Worm (Caenorhabditis elegans) whole organism, mixed stage, embryonic: Measurements from ENCODE around the gene ipla-6.

Experiments used
- M03D4.4 ChIP-seq: sonication (generic microtip); optimal IDR thresholded peaks from 2 replicates; lab custom pipeline; 2017; ENCODE audit warnings: mild to moderate bottlenecking, missing genetic modification characterization, missing compliant biosample characterization
- bed-3 ChIP-seq: fragments of 200-800 bp; sonication (Bioruptor generic); optimal IDR thresholded peaks from 3 replicates; lab custom pipeline; 2018; ENCODE audit warnings: mild to moderate bottlenecking, missing genetic modification characterization, moderate library complexity, missing compliant biosample characterization
- blmp-1 ChIP-seq: fragments of 150-350 bp; optimal IDR thresholded peaks from 2 replicates; lab custom pipeline; 2014; ENCODE audit warnings: missing biosample characterization, missing genetic modification characterization
- ceh-39 ChIP-seq: fragments of 150-350 bp; optimal IDR thresholded peaks from 2 replicates; lab custom pipeline; 2014; ENCODE audit warnings: missing biosample characterization, missing genetic modification characterization
- ceh-43 ChIP-seq: fragments of 200-800 bp; sonication (Bioruptor generic); optimal IDR thresholded peaks from 2 replicates; lab custom pipeline; 2018; ENCODE audit warnings: mild to moderate bottlenecking, missing genetic modification characterization, moderate library complexity, missing compliant biosample characterization
- ceh-83 ChIP-seq: fragments of 200-800 bp; sonication (Bioruptor generic); optimal IDR thresholded peaks from 2 replicates; lab custom pipeline; 2018; ENCODE audit warnings: mild to moderate bottlenecking, missing genetic modification characterization, missing compliant biosample characterization
- ces-1 ChIP-seq: fragments of 150-350 bp; optimal IDR thresholded peaks from 2 replicates; lab custom pipeline; 2014; ENCODE audit warnings: missing biosample characterization, missing genetic modification reagents, missing genetic modification characterization
- cnd-1 ChIP-seq: fragments of 200-800 bp; sonication (Bioruptor generic); optimal IDR thresholded peaks from 2 replicates; lab custom pipeline; 2018; ENCODE audit warnings: mild to moderate bottlenecking, missing genetic modification characterization, missing compliant biosample characterization
- drap-1 ChIP-seq: fragments of 200-800 bp; sonication (Bioruptor generic); optimal IDR thresholded peaks from 3 replicates; lab custom pipeline; 2018; ENCODE audit warnings: mild to moderate bottlenecking, missing genetic modification characterization, missing compliant biosample characterization
- elt-1 ChIP-seq: sonication (generic microtip); optimal IDR thresholded peaks from 2 replicates; lab custom pipeline; 2017; ENCODE audit warnings: missing genetic modification characterization, mild to moderate bottlenecking, missing compliant biosample characterization, antibody characterized with exemption, moderate library complexity, borderline replicate concordance; ENCODE audit not compliant: insufficient read depth
- elt-3 ChIP-seq: fragments of 150-350 bp; optimal IDR thresholded peaks from 2 replicates; lab custom pipeline; 2014; ENCODE audit warnings: missing biosample characterization, missing genetic modification characterization
- flh-1 ChIP-seq: fragments of 200-800 bp; sonication (Bioruptor generic); optimal IDR thresholded peaks from 2 replicates; lab custom pipeline; 2018; ENCODE audit warnings: mild to moderate bottlenecking, missing genetic modification characterization, moderate library complexity, missing compliant biosample characterization
- ham-2 ChIP-seq: fragments of 200-800 bp; sonication (Bioruptor generic); optimal IDR thresholded peaks from 2 replicates; lab custom pipeline; 2018; ENCODE audit warnings: mild to moderate bottlenecking, missing genetic modification characterization, missing compliant biosample characterization
- hlh-1 ChIP-seq: fragments of 150-350 bp; optimal IDR thresholded peaks from 2 replicates; lab custom pipeline; 2014; ENCODE audit warnings: missing biosample characterization, missing genetic modification reagents, missing genetic modification characterization
- lin-13 ChIP-seq: fragments of 150-350 bp; optimal IDR thresholded peaks from 2 replicates; lab custom pipeline; 2014; ENCODE audit warnings: missing biosample characterization, missing genetic modification characterization
- lin-32 ChIP-seq: fragments of 200-800 bp; sonication (Bioruptor generic); optimal IDR thresholded peaks from 2 replicates; lab custom pipeline; 2018; ENCODE audit warnings: mild to moderate bottlenecking, missing genetic modification characterization, missing compliant biosample characterization
- lsy-2 ChIP-seq: fragments of 150-350 bp; optimal IDR thresholded peaks from 2 replicates; lab custom pipeline; 2014; ENCODE audit warnings: missing biosample characterization, missing genetic modification characterization
- mab-5 ChIP-seq: fragments of 150-350 bp; optimal IDR thresholded peaks from 2 replicates; lab custom pipeline; 2014; ENCODE audit warnings: missing biosample characterization, missing genetic modification characterization
- mep-1 ChIP-seq: fragments of 150-350 bp; optimal IDR thresholded peaks from 2 replicates; lab custom pipeline; 2017; ENCODE audit warnings: missing biosample characterization, missing genetic modification reagents, missing genetic modification characterization, inconsistent platforms
- mls-2 ChIP-seq: sonication (generic microtip); optimal IDR thresholded peaks from 2 replicates; lab custom pipeline; 2016; ENCODE audit warnings: mild to moderate bottlenecking, missing genetic modification characterization, moderate library complexity, missing compliant biosample characterization
- nhr-12 ChIP-seq: fragments of 150-350 bp; optimal IDR thresholded peaks from 2 replicates; lab custom pipeline; 2014; ENCODE audit warnings: missing biosample characterization, missing genetic modification characterization
- nhr-2 ChIP-seq: fragments of 150-350 bp; optimal IDR thresholded peaks from 2 replicates; lab custom pipeline; 2014; ENCODE audit warnings: missing biosample characterization, missing genetic modification characterization
- nhr-237 ChIP-seq: fragments of 150-350 bp; optimal IDR thresholded peaks from 2 replicates; lab custom pipeline; 2014; ENCODE audit warnings: missing biosample characterization, missing genetic modification characterization
- nhr-28 ChIP-seq: fragments of 150-350 bp; optimal IDR thresholded peaks from 2 replicates; lab custom pipeline; 2014; ENCODE audit warnings: missing biosample characterization, missing genetic modification characterization
- nhr-76 ChIP-seq: sonication (generic microtip); optimal IDR thresholded peaks from 2 replicates; lab custom pipeline; 2017; ENCODE audit warnings: missing biosample characterization, missing genetic modification characterization
- pha-4 ChIP-seq: fragments of 150-350 bp; optimal IDR thresholded peaks from 2 replicates; lab custom pipeline; 2018; ENCODE audit warnings: missing biosample characterization, missing genetic modification reagents, missing genetic modification characterization
- sem-2 ChIP-seq: fragments of 200-800 bp; sonication (Bioruptor generic); optimal IDR thresholded peaks from 2 replicates; lab custom pipeline; 2018; ENCODE audit warnings: mild to moderate bottlenecking, missing genetic modification characterization, missing compliant biosample characterization
- snpc-4 ChIP-seq: fragments of 150-350 bp; optimal IDR thresholded peaks from 2 replicates; lab custom pipeline; 2014; ENCODE audit warnings: missing biosample characterization, missing genetic modification characterization
- sptf-1 ChIP-seq: sonication (generic microtip); optimal IDR thresholded peaks from 2 replicates; lab custom pipeline; 2017; ENCODE audit warnings: mild to moderate bottlenecking, missing genetic modification characterization, moderate library complexity, missing compliant biosample characterization
- tbx-8 ChIP-seq: fragments of 200-800 bp; sonication (Bioruptor generic); optimal IDR thresholded peaks from 2 replicates; lab custom pipeline; 2018; ENCODE audit warnings: mild to moderate bottlenecking, missing genetic modification characterization, moderate library complexity, missing compliant biosample characterization
- unc-120 ChIP-seq: sonication (generic microtip); optimal IDR thresholded peaks from 2 replicates; lab custom pipeline; 2017; ENCODE audit warnings: missing genetic modification characterization, missing compliant biosample characterization; ENCODE audit not compliant: poor library complexity, severe bottlenecking
- unc-39 ChIP-seq: fragments of 150-350 bp; optimal IDR thresholded peaks from 2 replicates; lab custom pipeline; 2014; ENCODE audit warnings: missing biosample characterization, missing genetic modification characterization
- unc-62 ChIP-seq: fragments of 150-350 bp; optimal IDR thresholded peaks from 2 replicates; lab custom pipeline; 2014; ENCODE audit warnings: missing biosample characterization, missing genetic modification reagents, missing genetic modification characterization
- zip-8 ChIP-seq: fragments of 150-350 bp; optimal IDR thresholded peaks from 2 replicates; lab custom pipeline; 2014; ENCODE audit warnings: missing biosample characterization, missing genetic modification characterization
- ztf-11 ChIP-seq: fragments of 150-350 bp; optimal IDR thresholded peaks from 2 replicates; lab custom pipeline; 2014; ENCODE audit warnings: missing biosample characterization, missing genetic modification characterization

ipla-6 gene

DNA sequence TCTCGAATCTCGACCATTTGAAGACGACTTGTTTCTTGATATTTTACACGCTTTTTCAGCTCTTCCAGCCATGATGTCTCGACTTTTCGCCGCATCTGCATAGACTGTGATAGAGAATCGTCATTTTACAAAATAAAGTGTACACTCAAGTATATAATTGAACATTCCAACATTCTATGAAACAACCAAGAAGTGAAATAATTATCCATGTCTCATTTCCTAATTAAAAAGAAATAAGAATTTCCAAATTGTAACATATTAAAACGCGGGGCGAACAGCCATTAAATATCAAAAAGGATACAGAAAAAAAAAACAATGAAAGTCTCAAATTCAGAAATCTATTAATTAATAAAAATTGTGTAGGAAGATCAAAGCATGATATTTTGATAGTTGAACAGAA lies 35.5 kb downstream of the ipla-6 start, which contains the start of gene smg-3:
TSS of gene smg-3 (minus strand) at position 101 of the 400 bp plus-strand sequence.
- TF ChIP-seq snpc-4 (tag; lab: Kevin White, UChicago) (no peak), mep-1 (tag; lab: Kevin White, UChicago) (no peak), nhr-28 (tag; lab: Kevin White, UChicago) (no peak), M03D4.4 (tag; lab: Kevin White, UChicago) (no peak)

- TF ChIP-seq ztf-11 (no peak), nhr-2 (no peak)
Measured at ce11 chrIV:6373721-6374120, 36.3 kb downstream of the ipla-6 start.

DNA sequence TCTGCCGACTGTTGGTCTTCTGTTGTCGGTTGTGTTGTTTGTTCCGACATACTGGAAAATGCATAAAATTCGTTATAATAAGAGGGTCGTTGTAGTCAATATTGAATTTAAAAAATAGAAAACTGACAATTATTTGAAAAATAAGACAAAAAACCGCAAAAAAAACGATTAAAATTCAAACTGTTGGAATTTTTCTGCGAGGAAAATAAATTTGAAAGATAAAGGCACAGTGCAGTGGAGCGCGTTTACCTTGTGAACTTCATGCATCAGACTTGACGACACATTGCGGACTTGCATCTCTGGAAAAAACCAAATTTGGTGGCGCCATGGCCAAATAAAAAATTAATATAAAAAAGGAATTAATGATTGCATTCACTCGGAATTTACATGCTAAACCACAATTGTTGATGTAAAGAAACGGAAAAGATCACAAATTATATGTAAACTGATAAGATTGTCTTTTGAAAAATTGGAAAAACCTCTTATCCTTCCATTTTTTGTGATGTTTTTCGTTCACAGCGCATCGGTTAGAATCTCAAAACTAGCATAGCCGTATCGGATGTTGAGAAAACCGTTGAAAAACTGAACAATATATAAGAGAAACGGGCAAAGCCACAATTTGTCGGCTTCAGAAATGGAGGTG lies 39.1 kb downstream of the ipla-6 start, which contains the start of the genes hrpf-2 and bli-6:
TSS of gene hrpf-2 (minus strand) at position 51 of the 643 bp plus-strand sequence.
TSS of gene bli-6 (plus strand) at position 593 of the 643 bp plus-strand sequence.
- no peak for TF ChIP-seq ztf-11
- no peak for TF ChIP-seq cnd-1
- TF ChIP-seq drap-1 (GFP tag; lab: Kevin White, UChicago) = no peak
- peak; percentile 85 for TF ChIP-seq unc-120 (tag; lab: Kevin White, UChicago)
- no peak for TF ChIP-seq lin-32 (GFP tag; lab: Kevin White, UChicago)
- TF ChIP-seq lin-13 (tag; lab: Kevin White, UChicago) = no peak
- TF ChIP-seq mab-5 (tag; lab: Kevin White, UChicago) = no peak
- no peak for TF ChIP-seq zip-8 (tag; lab: Kevin White, UChicago)
- TF ChIP-seq M03D4.4 (tag; lab: Kevin White, UChicago) = no peak
- TF ChIP-seq unc-39 (tag; lab: Kevin White, UChicago) = no peak
- no peak for TF ChIP-seq sem-2 (GFP tag; lab: Kevin White, UChicago)
- TF ChIP-seq mep-1 (tag; lab: Kevin White, UChicago) = peak; percentile 76
- no peak for TF ChIP-seq tbx-8 (GFP tag; lab: Kevin White, UChicago)
- TF ChIP-seq nhr-2 = no peak
- TF ChIP-seq bed-3 (GFP tag; lab: Kevin White, UChicago) = no peak
- no peak for TF ChIP-seq flh-1 (GFP tag; lab: Kevin White, UChicago)
- TF ChIP-seq ceh-39 (tag; lab: Kevin White, UChicago) = peak; percentile 4
- no peak for TF ChIP-seq snpc-4 (tag; lab: Kevin White, UChicago)
- TF ChIP-seq ces-1 (GFP tag; lab: Kevin White, UChicago) = peak; percentile 70
- TF ChIP-seq elt-1 (tag; lab: Kevin White, UChicago) = no peak
- TF ChIP-seq nhr-237 (tag; lab: Kevin White, UChicago) = peak; percentile 61
- peak; percentile 78 for TF ChIP-seq lsy-2 (tag; lab: Kevin White, UChicago)
- no peak for TF ChIP-seq ceh-83 (GFP tag; lab: Kevin White, UChicago)
- TF ChIP-seq pha-4 (tag; lab: Kevin White, UChicago) = peak; percentile 35
- TF ChIP-seq hlh-1 = peak; percentile 1
- TF ChIP-seq unc-62 (GFP tag; lab: Kevin White, UChicago) = no peak
- TF ChIP-seq nhr-76 = no peak
- TF ChIP-seq sptf-1 (tag; lab: Kevin White, UChicago) = no peak
- TF ChIP-seq elt-3 (tag; lab: Kevin White, UChicago) = no peak
- TF ChIP-seq blmp-1 (tag; lab: Kevin White, UChicago) = no peak
- no peak for TF ChIP-seq ceh-43 (GFP tag; lab: Kevin White, UChicago)
- no peak for TF ChIP-seq nhr-28 (tag; lab: Kevin White, UChicago)
- TF ChIP-seq nhr-12 (tag; lab: Kevin White, UChicago) = no peak
- TF ChIP-seq mls-2 = no peak
- TF ChIP-seq ham-2 (GFP tag; lab: Kevin White, UChicago) = no peak
